Fruit fly (Drosophila melanogaster) whole organism, pupa: ENCODE data around the gene Ptp61F.

ENCODE experiments used
- CG12605 ChIP-seq: fragments of 200-800 bp; sonication (Bioruptor generic); IDR thresholded peaks from 2 replicates; pipeline ENCODE4 v1.3.6; 2022; ENCODE audit warnings: missing biosample characterization, missing genetic modification characterization
- CG13204 ChIP-seq: fragments of 200-800 bp; sonication (Bioruptor generic); optimal IDR thresholded peaks from 2 replicates; lab custom pipeline; 2018; ENCODE audit warnings: missing biosample characterization, mild to moderate bottlenecking, missing genetic modification characterization, moderate library complexity
- CG14655 ChIP-seq: fragments of 200-800 bp; sonication (Bioruptor generic); optimal IDR thresholded peaks from 3 replicates; lab custom pipeline; 2017; ENCODE audit warnings: mild to moderate bottlenecking, missing biosample characterization, missing genetic modification reagents, missing genetic modification characterization
- CG15710 ChIP-seq: fragments of 200-800 bp; sonication (Bioruptor generic); optimal IDR thresholded peaks from 2 replicates; lab custom pipeline; 2018; ENCODE audit warnings: missing biosample characterization, mild to moderate bottlenecking, missing genetic modification characterization, moderate library complexity
- CG17806 ChIP-seq: fragments of 200-800 bp; sonication (Bioruptor generic); optimal IDR thresholded peaks from 2 replicates; lab custom pipeline; 2018; ENCODE audit warnings: missing biosample characterization, mild to moderate bottlenecking, missing genetic modification characterization, moderate library complexity
- CG32121 ChIP-seq: fragments of 200-800 bp; sonication (Bioruptor generic); IDR thresholded peaks from 2 replicates; pipeline ENCODE4 v1.3.6; 2022; ENCODE audit warnings: missing biosample characterization, missing genetic modification characterization
- CG34367 ChIP-seq: fragments of 200-800 bp; sonication (Bioruptor generic); optimal IDR thresholded peaks from 2 replicates; lab custom pipeline; 2018; ENCODE audit warnings: missing biosample characterization, mild to moderate bottlenecking, missing genetic modification characterization
- CG9948 ChIP-seq: fragments of 200-800 bp; sonication (Bioruptor generic); optimal IDR thresholded peaks from 2 replicates; lab custom pipeline; 2018; ENCODE audit warnings: missing biosample characterization, mild to moderate bottlenecking, missing genetic modification characterization, moderate library complexity
- EcR ChIP-seq: fragments of 200-800 bp; sonication (Bioruptor generic); optimal IDR thresholded peaks from 3 replicates; lab custom pipeline; 2019; ENCODE audit warnings: missing biosample characterization, missing genetic modification characterization, mild to moderate bottlenecking, moderate library complexity, missing genetic modification reagents
- Pif1A ChIP-seq: fragments of 200-800 bp; sonication (Bioruptor generic); optimal IDR thresholded peaks from 3 replicates; lab custom pipeline; 2016; ENCODE audit warnings: missing biosample characterization, missing genetic modification characterization
- Snoo ChIP-seq: fragments of 200-800 bp; sonication (Bioruptor generic); optimal IDR thresholded peaks from 3 replicates; lab custom pipeline; 2017; ENCODE audit warnings: missing biosample characterization, mild to moderate bottlenecking, missing genetic modification characterization, inconsistent platforms
- gl ChIP-seq: fragments of 200-800 bp; sonication (Bioruptor generic); optimal IDR thresholded peaks from 2 replicates; lab custom pipeline; 2018; ENCODE audit warnings: missing biosample characterization, mild to moderate bottlenecking, missing genetic modification characterization
- rn ChIP-seq: fragments of 200-800 bp; sonication (Bioruptor generic); IDR thresholded peaks from 2 replicates; pipeline ENCODE4 v1.3.6; 2022; ENCODE audit warnings: missing biosample characterization, missing genetic modification characterization

- TF ChIP-seq CG32121 (GFP tag; lab: Robert Waterston, UW): no peak
- TF ChIP-seq CG34367: no peak
- TF ChIP-seq rn (GFP tag; lab: Robert Waterston, UW): no peak
- no peak for TF ChIP-seq CG15710
- no peak for TF ChIP-seq CG12605 (GFP tag; lab: Robert Waterston, UW)
- no peak for TF ChIP-seq Pif1A (GFP tag; lab: Kevin White, UChicago)
- TF ChIP-seq CG9948: no peak
- TF ChIP-seq CG17806 (tag; lab: Kevin White, UChicago): no peak
- TF ChIP-seq gl (tag; lab: Kevin White, UChicago): no peak
- no peak for TF ChIP-seq Snoo (tag; lab: Kevin White, UChicago)
- TF ChIP-seq CG14655: no peak
- no peak for TF ChIP-seq EcR
- TF ChIP-seq CG13204 (GFP tag; lab: Kevin White, UChicago): no peak
Observed at dm6 chr3L:1378098-1378645, 96.9 kb downstream of the Ptp61F start.
